Fruit fly (Drosophila melanogaster): Measurements from ENCODE around the gene CG7582.

dm6 chr3R:29715277-29715676 lies 33.2 kb upstream of the CG7582 start, which contains the start of gene Dup99B:
- TF ChIP-seq Myc (optimal IDR thresholded peaks at IDR 0.05) (no peak), h (optimal IDR thresholded peaks at IDR 0.05) (no peak), insv (optimal IDR thresholded peaks at IDR 0.05) (no peak), psq (optimal IDR thresholded peaks at IDR 0.05) (no peak), Sin3A (optimal IDR thresholded peaks at IDR 0.05) (no peak)
